Worm (Caenorhabditis elegans): ENCODE data around the gene C30G4.2.

Gene C30G4.2

ce11 chrX:17063749-17064252, 18.4 kb upstream of the C30G4.2 start:
- TF ChIP-seq lin-35 (GFP tag; optimal IDR thresholded peaks at IDR 0.05): peak in 1 of 2 experiments; percentile 80
- TF ChIP-seq irx-1 (tag; optimal IDR thresholded peaks at IDR 0.05): peak; percentile 46
- no peak for TF ChIP-seq pax-3 (tag; optimal IDR thresholded peaks at IDR 0.05)
- TF ChIP-seq elt-2 (tag; optimal IDR thresholded peaks at IDR 0.05): peak; percentile 70
- no peak for TF ChIP-seq unc-30 (tag; optimal IDR thresholded peaks at IDR 0.05)
- peak in 1 of 2 experiments; percentile 97 for TF ChIP-seq mdl-1 (tag; optimal IDR thresholded peaks at IDR 0.05)
- TF ChIP-seq nhr-20 (tag; optimal IDR thresholded peaks at IDR 0.05): peak; percentile 94
- TF ChIP-seq lir-3 (tag; optimal IDR thresholded peaks at IDR 0.05; ENCODE audit: poor library complexity): peak; percentile 38
- no peak for TF ChIP-seq nhr-28 (tag; optimal IDR thresholded peaks at IDR 0.05)
- peak; percentile 69 for TF ChIP-seq unc-130 (tag; optimal IDR thresholded peaks at IDR 0.05)
- TF ChIP-seq C34B4.2 (tag; optimal IDR thresholded peaks at IDR 0.05): no peak
- TF ChIP-seq ztf-4 (tag; optimal IDR thresholded peaks at IDR 0.05): no peak
- TF ChIP-seq vab-15 (tag; optimal IDR thresholded peaks at IDR 0.05): no peak
- no peak for TF ChIP-seq ceh-8 (GFP tag; optimal IDR thresholded peaks at IDR 0.05)
- peak; percentile 80 for TF ChIP-seq nhr-90 (tag; optimal IDR thresholded peaks at IDR 0.05; ENCODE audit: poor library complexity)
- peak; percentile 46 for TF ChIP-seq nhr-47 (tag; optimal IDR thresholded peaks at IDR 0.05)
- TF ChIP-seq tlp-1 (tag; optimal IDR thresholded peaks at IDR 0.05): no peak
- peak; percentile 82 for TF ChIP-seq blmp-1 (tag; optimal IDR thresholded peaks at IDR 0.05)
- TF ChIP-seq fos-1 (tag; optimal IDR thresholded peaks at IDR 0.05): no peak
- peak; percentile 3 for TF ChIP-seq skn-1 (tag; optimal IDR thresholded peaks at IDR 0.05)
- peak; percentile 16 for TF ChIP-seq swsn-7 (tag; optimal IDR thresholded peaks at IDR 0.05)
- TF ChIP-seq unc-62 (GFP tag; optimal IDR thresholded peaks at IDR 0.05): no peak
- TF ChIP-seq elt-3 (tag; optimal IDR thresholded peaks at IDR 0.05): peak in 4 of 6 experiments; percentile 40 to 94 (median 65)
- no peak for TF ChIP-seq pqm-1 (tag; optimal IDR thresholded peaks at IDR 0.05)
- no peak for TF ChIP-seq fkh-4 (tag; optimal IDR thresholded peaks at IDR 0.05; ENCODE audit: borderline replicate concordance)
- TF ChIP-seq alr-1 (tag; optimal IDR thresholded peaks at IDR 0.05; ENCODE audit: borderline replicate concordance): no peak
- TF ChIP-seq lin-39 (tag; optimal IDR thresholded peaks at IDR 0.05): no peak
- TF ChIP-seq efl-1 (optimal IDR thresholded peaks at IDR 0.05): no peak
- peak in 1 of 2 experiments; percentile 92 for TF ChIP-seq efl-1 (GFP tag; optimal IDR thresholded peaks at IDR 0.05 in 1 of 2)
- TF ChIP-seq hpl-2 (GFP tag; optimal IDR thresholded peaks at IDR 0.05): no peak
- TF ChIP-seq egl-13 (tag; optimal IDR thresholded peaks at IDR 0.05): no peak
- no peak for TF ChIP-seq ceh-90 (tag; optimal IDR thresholded peaks at IDR 0.05)
- no peak for TF ChIP-seq hlh-17 (GFP tag; optimal IDR thresholded peaks at IDR 0.05; ENCODE audit: borderline replicate concordance)
- no peak for TF ChIP-seq jun-1 (tag; optimal IDR thresholded peaks at IDR 0.05)
- TF ChIP-seq lsy-2 (tag; optimal IDR thresholded peaks at IDR 0.05): peak in 1 of 2 experiments; percentile 66
- no peak for TF ChIP-seq ceh-82 (tag; optimal IDR thresholded peaks at IDR 0.05)
- TF ChIP-seq F16B12.6 (tag; optimal IDR thresholded peaks at IDR 0.05): no peak
- no peak for TF ChIP-seq zip-4 (GFP tag; optimal IDR thresholded peaks at IDR 0.05)
- no peak for TF ChIP-seq fkh-10 (GFP tag; optimal IDR thresholded peaks at IDR 0.05)
- TF ChIP-seq xbp-1 (tag; optimal IDR thresholded peaks at IDR 0.05): peak; percentile 17
- TF ChIP-seq ceh-88 (GFP tag; IDR thresholded peaks at IDR 0.05): no peak
- peak; percentile 81 for TF ChIP-seq snu-23 (GFP tag; optimal IDR thresholded peaks at IDR 0.05)
- TF ChIP-seq pag-3 (tag; optimal IDR thresholded peaks at IDR 0.05; ENCODE audit: borderline replicate concordance, insufficient read depth): no peak
- TF ChIP-seq nhr-19 (GFP tag; conservative IDR thresholded peaks at IDR 0.05): peak; percentile 80
- TF ChIP-seq mef-2 (tag; optimal IDR thresholded peaks at IDR 0.05): no peak
- TF ChIP-seq nhr-77 (tag; optimal IDR thresholded peaks at IDR 0.05): no peak
- no peak for TF ChIP-seq efl-3 (GFP tag; optimal IDR thresholded peaks at IDR 0.05)
- TF ChIP-seq nhr-71 (tag; optimal IDR thresholded peaks at IDR 0.05): peak; percentile 91
- TF ChIP-seq nhr-12 (tag; optimal IDR thresholded peaks at IDR 0.05): no peak
- TF ChIP-seq ceh-63 (GFP tag; optimal IDR thresholded peaks at IDR 0.05): no peak
- TF ChIP-seq nhr-84 (tag; optimal IDR thresholded peaks at IDR 0.05): no peak
- no peak for TF ChIP-seq nhr-76 (tag; optimal IDR thresholded peaks at IDR 0.05)

All from whole organism, L1 larva.